Worm (Caenorhabditis elegans) whole organism, L4/young adult: ENCODE measurements around the gene let-754.
"Not testable (repeated sequence)": the region's sequence is repeated elsewhere in the genome, so short reads cannot be mapped to it uniquely, and the experiment has no call there.

Experiments
- W03F9.2 ChIP-seq: fragments of 150-350 bp; optimal IDR thresholded peaks from 2 replicates; lab custom pipeline; 2014; ENCODE audit warnings: missing biosample characterization, missing genetic modification characterization
- dao-5 ChIP-seq: sonication (generic microtip); optimal IDR thresholded peaks from 2 replicates; lab custom pipeline; 2016; ENCODE audit warnings: missing genotype, missing genetic modification characterization, moderate library complexity, missing compliant biosample characterization
- him-1 ChIP-seq: sonication (generic microtip); optimal IDR thresholded peaks from 2 replicates; lab custom pipeline; 2016; ENCODE audit warnings: missing genotype, missing genetic modification reagents, missing genetic modification characterization, missing compliant biosample characterization

- TF ChIP-seq him-1 (tag; lab: Kevin White, UChicago); dao-5 (tag; lab: Kevin White, UChicago); W03F9.2: not testable (repeated sequence)
Measured at ce11 chrIII:7964281-7964680, 11.2 kb upstream of the let-754 start, which contains the start of gene F54H12.2.
